Fruit fly (Drosophila melanogaster) whole organism, embryonic: Measurements from ENCODE around the gene Cad99C.
A peak's percentile ranks its signal among the peaks of the same experiment; 100 is the strongest.

Source experiments
- CG10147 ChIP-seq: fragments of 200-800 bp; sonication (Bioruptor generic); optimal IDR thresholded peaks from 2 replicates; lab custom pipeline; 2019; ENCODE audit warnings: missing biosample characterization, mild to moderate bottlenecking, missing genetic modification characterization, moderate library complexity
- CG10565 ChIP-seq: fragments of 200-800 bp; sonication (Bioruptor generic); optimal IDR thresholded peaks from 3 replicates; lab custom pipeline; 2016; ENCODE audit warnings: missing biosample characterization, mild to moderate bottlenecking, missing genetic modification characterization
- CG14014 ChIP-seq: fragments of 200-800 bp; sonication (Bioruptor generic); IDR thresholded peaks from 2 replicates; pipeline ENCODE4 v1.3.6; 2022; ENCODE audit warnings: missing biosample characterization, missing genetic modification characterization
- CG15011 ChIP-seq: fragments of 200-800 bp; sonication (Bioruptor generic); optimal IDR thresholded peaks from 3 replicates; lab custom pipeline; 2018; ENCODE audit warnings: missing biosample characterization, mild to moderate bottlenecking, missing genetic modification characterization
- CG1603 ChIP-seq: fragments of 200-800 bp; sonication (Bioruptor generic); optimal IDR thresholded peaks from 2 replicates; lab custom pipeline; 2019; ENCODE audit warnings: missing biosample characterization, mild to moderate bottlenecking, missing genetic modification characterization, moderate library complexity
- CG16813 ChIP-seq: fragments of 200-800 bp; sonication (Bioruptor generic); IDR thresholded peaks from 3 replicates; pipeline ENCODE4 v1.3.6; 2022; ENCODE audit warnings: missing biosample characterization, missing genetic modification characterization; ENCODE audit not compliant: partially characterized antibody
- CG17361 ChIP-seq: fragments of 200-800 bp; sonication (Bioruptor generic); IDR thresholded peaks from 3 replicates; pipeline ENCODE4 v1.3.6; 2022; ENCODE audit warnings: missing biosample characterization, missing genetic modification characterization
- CG17568 ChIP-seq: fragments of 200-800 bp; sonication (Bioruptor generic); optimal IDR thresholded peaks from 2 replicates; lab custom pipeline; 2018; ENCODE audit warnings: missing biosample characterization, mild to moderate bottlenecking, missing genetic modification characterization, moderate library complexity
- CG18262 ChIP-seq: fragments of 200-800 bp; optimal IDR thresholded peaks from 3 replicates; lab custom pipeline; 2019; ENCODE audit warnings: missing biosample characterization, mild to moderate bottlenecking, missing genetic modification characterization, moderate library complexity
- CG30403 ChIP-seq: fragments of 200-800 bp; sonication (Bioruptor generic); optimal IDR thresholded peaks from 3 replicates; lab custom pipeline; 2016; ENCODE audit warnings: missing biosample characterization, missing genetic modification characterization
- CG32532 ChIP-seq: fragments of 200-800 bp; sonication (Bioruptor generic); IDR thresholded peaks from 2 replicates; pipeline ENCODE4 v1.3.6; 2022; ENCODE audit warnings: missing biosample characterization, missing genetic modification characterization
- CG32772 ChIP-seq: fragments of 200-800 bp; sonication (Bioruptor generic); IDR thresholded peaks from 2 replicates; pipeline ENCODE4 v1.3.6; 2022; ENCODE audit warnings: missing biosample characterization, missing genetic modification characterization
- CG33213 ChIP-seq: fragments of 200-800 bp; sonication (Bioruptor generic); optimal IDR thresholded peaks from 3 replicates; lab custom pipeline; 2016; ENCODE audit warnings: missing biosample characterization, missing genetic modification characterization
- CG43689 ChIP-seq: fragments of 200-800 bp; sonication (Bioruptor generic); IDR thresholded peaks from 2 replicates; pipeline ENCODE4 v1.3.6; 2022; ENCODE audit warnings: missing biosample characterization, missing genetic modification characterization
- CG7556 ChIP-seq: fragments of 200-800 bp; sonication (Bioruptor generic); optimal IDR thresholded peaks from 2 replicates; lab custom pipeline; 2017; ENCODE audit warnings: missing biosample characterization, mild to moderate bottlenecking, missing genetic modification characterization
- CG7786 ChIP-seq: fragments of 200-800 bp; sonication (Bioruptor generic); optimal IDR thresholded peaks from 2 replicates; lab custom pipeline; 2016; ENCODE audit warnings: missing biosample characterization, missing genetic modification characterization
- CG8089 ChIP-seq: fragments of 200-800 bp; sonication (Bioruptor generic); optimal IDR thresholded peaks from 3 replicates; lab custom pipeline; 2016; ENCODE audit warnings: missing biosample characterization, missing genetic modification characterization
- Fer2 ChIP-seq: fragments of 200-800 bp; sonication (Bioruptor generic); optimal IDR thresholded peaks from 2 replicates; lab custom pipeline; 2018; ENCODE audit warnings: missing biosample characterization, mild to moderate bottlenecking, missing genetic modification characterization, moderate library complexity
- H15 ChIP-seq: fragments of 200-800 bp; sonication (Bioruptor generic); IDR thresholded peaks from 3 replicates; pipeline ENCODE4 v1.3.6; 2022; ENCODE audit warnings: missing biosample characterization, missing genetic modification characterization
- Hr78 ChIP-seq, 2 experiments: fragments of 200-800 bp in 1 of 2; fragments of >200 bp in 1 of 2; sonication (Bioruptor generic) in 1 of 2; optimal IDR thresholded peaks; 2 replicates each; lab custom pipeline; 2017 to 2019; ENCODE audit warnings: missing biosample characterization in 2 of 2, missing genetic modification characterization in 2 of 2, mild to moderate bottlenecking in 1 of 2, moderate library complexity in 1 of 2
- Hsf ChIP-seq: fragments of 200-800 bp; sonication (Bioruptor generic); optimal IDR thresholded peaks from 3 replicates; lab custom pipeline; 2016; ENCODE audit warnings: missing biosample characterization, missing genetic modification characterization
- Mrtf ChIP-seq: fragments of 200-800 bp; sonication (Bioruptor generic); IDR thresholded peaks from 3 replicates; pipeline ENCODE4 v1.3.6; 2022; ENCODE audit warnings: missing biosample characterization, missing genetic modification characterization
- NFAT ChIP-seq: fragments of 200-800 bp; sonication (Bioruptor generic); IDR thresholded peaks from 2 replicates; pipeline ENCODE4 v1.3.6; 2022; ENCODE audit warnings: missing biosample characterization, missing genetic modification characterization
- Spps ChIP-seq: fragments of 200-800 bp; sonication (Bioruptor generic); optimal IDR thresholded peaks from 2 replicates; lab custom pipeline; 2018; ENCODE audit warnings: missing biosample characterization, mild to moderate bottlenecking, missing genetic modification characterization
- ato ChIP-seq: fragments of 200-800 bp; sonication (Bioruptor generic); IDR thresholded peaks from 2 replicates; pipeline ENCODE4 v1.3.6; 2022; ENCODE audit warnings: missing biosample characterization, missing genetic modification characterization; ENCODE audit not compliant: partially characterized antibody
- az2 ChIP-seq: fragments of 200-800 bp; sonication (Bioruptor generic); optimal IDR thresholded peaks from 3 replicates; lab custom pipeline; 2016; ENCODE audit warnings: missing biosample characterization, missing genetic modification characterization
- bsh ChIP-seq, 2 experiments: fragments of 200-800 bp; sonication (Bioruptor generic); optimal IDR thresholded peaks; 2 replicates each; lab custom pipeline; 2017 to 2018; ENCODE audit warnings: mild to moderate bottlenecking in 2 of 2, missing biosample characterization in 2 of 2, missing genetic modification characterization in 2 of 2, moderate library complexity in 1 of 2
- crol ChIP-seq: fragments of 200-800 bp; sonication (Bioruptor generic); IDR thresholded peaks from 2 replicates; pipeline ENCODE4 v1.3.6; 2022; ENCODE audit warnings: missing biosample characterization, missing genetic modification characterization
- dm ChIP-seq: fragments of 200-800 bp; sonication (Bioruptor generic); optimal IDR thresholded peaks from 3 replicates; lab custom pipeline; 2016; ENCODE audit warnings: missing biosample characterization, missing genetic modification characterization
- ems ChIP-seq: fragments of 200-800 bp; sonication (Bioruptor generic); optimal IDR thresholded peaks from 3 replicates; lab custom pipeline; 2016; ENCODE audit warnings: missing biosample characterization, missing genetic modification characterization
- eyg ChIP-seq: fragments of 200-800 bp; sonication (Bioruptor generic); optimal IDR thresholded peaks from 3 replicates; lab custom pipeline; 2016; ENCODE audit warnings: missing biosample characterization, missing genetic modification characterization
- fru ChIP-seq: fragments of >200 bp; optimal IDR thresholded peaks from 2 replicates; lab custom pipeline; 2017
- gce ChIP-seq: fragments of 200-800 bp; sonication (Bioruptor generic); IDR thresholded peaks from 3 replicates; pipeline ENCODE4 v1.3.6; 2022; ENCODE audit warnings: missing biosample characterization, missing genetic modification characterization
- gcm2 ChIP-seq: fragments of 200-800 bp; sonication (Bioruptor generic); optimal IDR thresholded peaks from 2 replicates; lab custom pipeline; 2016; ENCODE audit warnings: missing biosample characterization, missing genetic modification characterization
- gem ChIP-seq: fragments of 200-800 bp; sonication (Bioruptor generic); optimal IDR thresholded peaks from 2 replicates; lab custom pipeline; 2019; ENCODE audit warnings: missing biosample characterization, mild to moderate bottlenecking, missing genetic modification characterization, moderate library complexity
- gsb-n ChIP-seq: fragments of 200-800 bp; sonication (Bioruptor generic); optimal IDR thresholded peaks from 3 replicates; lab custom pipeline; 2018; ENCODE audit warnings: missing biosample characterization, mild to moderate bottlenecking, missing genetic modification characterization
- jigr1 ChIP-seq: fragments of 200-800 bp; sonication (Bioruptor generic); IDR thresholded peaks from 3 replicates; pipeline ENCODE4 v1.3.6; 2022; ENCODE audit warnings: missing biosample characterization, missing genetic modification characterization
- kah ChIP-seq: fragments of 200-800 bp; sonication (Bioruptor generic); optimal IDR thresholded peaks from 2 replicates; lab custom pipeline; 2018; ENCODE audit warnings: missing biosample characterization, mild to moderate bottlenecking, missing genetic modification characterization
- kni ChIP-seq: fragments of 200-800 bp; sonication (Bioruptor generic); optimal IDR thresholded peaks from 3 replicates; lab custom pipeline; 2017; ENCODE audit warnings: mild to moderate bottlenecking, missing biosample characterization, missing genetic modification reagents, missing genetic modification characterization
- mirr ChIP-seq: fragments of 200-800 bp; sonication (Bioruptor generic); optimal IDR thresholded peaks from 3 replicates; lab custom pipeline; 2018; ENCODE audit warnings: missing biosample characterization, mild to moderate bottlenecking, missing genetic modification characterization
- pho ChIP-seq: fragments of 200-800 bp; sonication (Bioruptor generic); optimal IDR thresholded peaks from 2 replicates; lab custom pipeline; 2016; ENCODE audit warnings: missing biosample characterization, missing genetic modification characterization
- prd ChIP-seq, 3 experiments: fragments of >200 bp in 2 of 3; fragments of 200-800 bp in 1 of 3; sonication (Bioruptor generic) in 1 of 3; optimal IDR thresholded peaks in 2 of 3; IDR thresholded peaks in 1 of 3; 2 replicates in 2 of 3; 3 replicates in 1 of 3; pipeline versions ENCODE4 v1.3.6 to Lab custom; 2017 to 2022; ENCODE audit warnings: missing biosample characterization in 1 of 3, missing genetic modification characterization in 1 of 3
- rib ChIP-seq: fragments of 200-800 bp; sonication (Bioruptor generic); IDR thresholded peaks from 2 replicates; pipeline ENCODE4 v1.3.6; 2022; ENCODE audit warnings: missing biosample characterization, missing genetic modification characterization
- ro ChIP-seq: fragments of 200-800 bp; sonication (Bioruptor generic); IDR thresholded peaks from 2 replicates; pipeline ENCODE4 v1.3.6; 2022; ENCODE audit warnings: missing biosample characterization, missing genetic modification characterization
- salm ChIP-seq: fragments of 200-800 bp; sonication (Bioruptor generic); optimal IDR thresholded peaks from 2 replicates; lab custom pipeline; 2018; ENCODE audit warnings: missing biosample characterization, mild to moderate bottlenecking, missing genetic modification characterization
- schlank ChIP-seq: fragments of 200-800 bp; sonication (Bioruptor generic); optimal IDR thresholded peaks from 2 replicates; lab custom pipeline; 2018; ENCODE audit warnings: missing biosample characterization, mild to moderate bottlenecking, missing genetic modification characterization
- tll ChIP-seq, 2 experiments: fragments of 200-800 bp in 1 of 2; fragments of >200 bp in 1 of 2; sonication (Bioruptor generic) in 1 of 2; optimal IDR thresholded peaks; 2 replicates each; lab custom pipeline; 2017 to 2019; ENCODE audit warnings: missing biosample characterization in 2 of 2, missing genetic modification characterization in 2 of 2, mild to moderate bottlenecking in 1 of 2, moderate library complexity in 1 of 2
- vnd ChIP-seq: fragments of 200-800 bp; sonication (Bioruptor generic); IDR thresholded peaks from 3 replicates; pipeline ENCODE4 v1.3.6; 2022; ENCODE audit warnings: missing biosample characterization, missing genetic modification characterization; ENCODE audit not compliant: partially characterized antibody
- yki ChIP-seq: fragments of >200 bp; optimal IDR thresholded peaks from 3 replicates; lab custom pipeline; 2018

Cad99C gene

dm6 chr3R:29861432-29862249 is 20.2 kb downstream of the Cad99C start, which contains the start of the genes CG15514 and RpS8 (continued):
- TF ChIP-seq mirr = peak; percentile 73
- no peak; the same call in 2 of the 3 replicates for TF ChIP-seq gce
- no peak; the same call in 2 of the 3 replicates for TF ChIP-seq jigr1 (GFP tag; lab: Robert Waterston, UW)
- TF ChIP-seq CG18262 (tag; lab: Kevin White, UChicago) = peak; percentile 33
- TF ChIP-seq CG8089 (GFP tag; lab: Kevin White, UChicago) = no peak
- TF ChIP-seq tll (GFP tag; optimal IDR thresholded peaks at IDR 0.05; lab: Kevin White, UChicago) = no peak
- peak; percentile 29 for TF ChIP-seq az2
- no peak for TF ChIP-seq CG15011
- no peak for TF ChIP-seq gcm2 (GFP tag; lab: Kevin White, UChicago)
- no peak for TF ChIP-seq Mrtf (GFP tag; lab: Robert Waterston, UW)
- TF ChIP-seq bsh (GFP tag; optimal IDR thresholded peaks at IDR 0.05; lab: Kevin White, UChicago) = peak in 1 of 2 experiments; percentile 51
- no peak for TF ChIP-seq CG32772
- peak; percentile 63 for TF ChIP-seq CG14014 (GFP tag; lab: Robert Waterston, UW)
- peak; percentile 6 for TF ChIP-seq pho (GFP tag; lab: Kevin White, UChicago)
- TF ChIP-seq kah = peak; percentile 30
- TF ChIP-seq rib = no peak
- TF ChIP-seq ato (GFP tag; lab: Robert Waterston, UW) = no peak
- no peak for TF ChIP-seq CG43689 (GFP tag; lab: Robert Waterston, UW)
- TF ChIP-seq dm (GFP tag; lab: Kevin White, UChicago) = peak; percentile 99
- peak; percentile 58 for TF ChIP-seq CG30403 (GFP tag; lab: Kevin White, UChicago)
- TF ChIP-seq CG10147 = peak; percentile 50
- peak; percentile 68 for TF ChIP-seq CG32532 (GFP tag; lab: Robert Waterston, UW)
- peak; percentile 67 for TF ChIP-seq Fer2
- no peak for TF ChIP-seq Hr78 (GFP tag; optimal IDR thresholded peaks at IDR 0.05; lab: Kevin White, UChicago)
- no peak for TF ChIP-seq CG10565 (GFP tag; lab: Kevin White, UChicago)
- no peak for TF ChIP-seq H15 (GFP tag; lab: Robert Waterston, UW)
- 0 out of 2 replicates have a peak, but pooled peaks have one; percentile 27 for TF ChIP-seq NFAT (GFP tag; lab: Robert Waterston, UW)
- TF ChIP-seq gem (tag; lab: Kevin White, UChicago) = no peak
- TF ChIP-seq fru (lab: Kevin White, UChicago) = no peak
- TF ChIP-seq prd (optimal IDR thresholded peaks at IDR 0.05; lab: Kevin White, UChicago) = no peak
- TF ChIP-seq prd (GFP tag; IDR thresholded peaks at IDR 0.05; lab: Robert Waterston, UW) = 0 out of 3 replicates have a peak, but pooled peaks have one; percentile 51
- peak; percentile 64 for TF ChIP-seq CG17361
- no peak for TF ChIP-seq CG33213
- TF ChIP-seq yki = no peak
- no peak for TF ChIP-seq ro (GFP tag; lab: Robert Waterston, UW)
- peak; percentile 39 for TF ChIP-seq eyg
- TF ChIP-seq kni (GFP tag; lab: Kevin White, UChicago) = peak; percentile 60
- peak; percentile 3 for TF ChIP-seq Hsf (GFP tag; lab: Kevin White, UChicago)
- TF ChIP-seq crol (GFP tag; lab: Robert Waterston, UW) = no peak
- no peak for TF ChIP-seq ems (GFP tag; lab: Kevin White, UChicago)
- TF ChIP-seq CG17568 (GFP tag; lab: Kevin White, UChicago) = no peak
- TF ChIP-seq gsb-n (tag; lab: Kevin White, UChicago) = peak; percentile 30
- no peak for TF ChIP-seq Spps (tag; lab: Kevin White, UChicago)
- no peak for TF ChIP-seq salm
- peak; percentile 66 for TF ChIP-seq CG1603 (tag; lab: Kevin White, UChicago)
- no peak for TF ChIP-seq vnd (GFP tag; lab: Robert Waterston, UW)
- peak; percentile 41 for TF ChIP-seq schlank (tag; lab: Kevin White, UChicago)
- 0 out of 3 replicates have a peak, but pooled peaks have one; percentile 16 for TF ChIP-seq CG16813 (GFP tag; lab: Robert Waterston, UW)
- no peak for TF ChIP-seq CG7786 (GFP tag; lab: Kevin White, UChicago)
- peak; percentile 60 for TF ChIP-seq CG7556 (GFP tag; lab: Kevin White, UChicago)
